Worm (Caenorhabditis elegans): ENCODE data around the gene F53A2.9.
A peak's percentile ranks its signal among the peaks of the same experiment; 100 is the strongest.

DNA sequence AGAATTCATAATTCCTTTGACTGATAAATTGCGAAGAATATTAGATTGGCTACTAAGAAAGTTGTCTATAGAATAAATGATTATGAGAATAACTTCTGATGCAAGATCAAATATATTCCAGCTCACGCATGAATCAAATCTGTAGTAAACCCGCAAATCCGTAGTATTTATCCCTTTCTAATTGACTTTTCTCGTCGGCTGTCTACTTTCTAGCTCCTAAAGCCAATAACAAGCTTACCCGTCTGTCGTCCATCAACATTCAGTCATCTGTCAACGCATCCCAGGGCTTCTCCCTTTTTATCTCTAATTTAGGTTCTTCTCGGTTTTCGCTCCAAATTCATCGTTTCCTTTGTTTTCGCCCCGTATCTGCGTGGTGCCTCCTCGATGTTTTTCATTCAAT lies 10.3 kb downstream of the F53A2.9 start:
- TF ChIP-seq unc-62 (GFP tag; optimal IDR thresholded peaks at IDR 0.05), result peak; percentile 25
- TF ChIP-seq blmp-1 (tag; optimal IDR thresholded peaks at IDR 0.05), result no peak
- peak; percentile 91 for TF ChIP-seq ces-1 (GFP tag; optimal IDR thresholded peaks at IDR 0.05)
- TF ChIP-seq cnd-1 (tag; optimal IDR thresholded peaks at IDR 0.05), result no peak
- TF ChIP-seq mls-2 (tag; optimal IDR thresholded peaks at IDR 0.05), result no peak
- no peak for TF ChIP-seq nhr-28 (tag; optimal IDR thresholded peaks at IDR 0.05)
- no peak for TF ChIP-seq elt-3 (tag; optimal IDR thresholded peaks at IDR 0.05)
- no peak for TF ChIP-seq snpc-4 (tag; optimal IDR thresholded peaks at IDR 0.05)
- TF ChIP-seq mep-1 (tag; optimal IDR thresholded peaks at IDR 0.05), result no peak
